Worm (Caenorhabditis elegans) whole organism, L3 larva: Measurements from ENCODE around the gene F44E7.3.

Experiments
- aly-2 ChIP-seq: fragments of 150-350 bp; optimal IDR thresholded peaks from 2 replicates; lab custom pipeline; 2014; ENCODE audit warnings: missing biosample characterization, missing genetic modification characterization
- ceh-16 ChIP-seq: sonication (generic microtip); optimal IDR thresholded peaks from 2 replicates; lab custom pipeline; 2017; ENCODE audit warnings: missing biosample characterization, missing genetic modification characterization
- ceh-82 ChIP-seq: fragments of 150-350 bp; optimal IDR thresholded peaks from 2 replicates; lab custom pipeline; 2014; ENCODE audit warnings: missing biosample characterization, missing genetic modification characterization
- ceh-9 ChIP-seq: sonication (generic microtip); optimal IDR thresholded peaks from 2 replicates; lab custom pipeline; 2018; ENCODE audit warnings: missing biosample characterization, missing genetic modification characterization
- egl-27 ChIP-seq: sonication (generic microtip); optimal IDR thresholded peaks from 4 replicates; lab custom pipeline; 2017; ENCODE audit warnings: missing biosample characterization, missing genetic modification reagents, missing genetic modification characterization
- egl-5 ChIP-seq: fragments of 150-350 bp; optimal IDR thresholded peaks from 2 replicates; lab custom pipeline; 2017; ENCODE audit warnings: missing biosample characterization, missing genetic modification reagents, missing genetic modification characterization, inconsistent platforms
- elt-2 ChIP-seq: sonication (generic microtip); optimal IDR thresholded peaks from 2 replicates; lab custom pipeline; 2016; ENCODE audit warnings: missing genetic modification reagents, mild to moderate bottlenecking, missing genetic modification characterization, missing compliant biosample characterization
- fos-1 ChIP-seq: fragments of 150-350 bp; optimal IDR thresholded peaks from 2 replicates; lab custom pipeline; 2014; ENCODE audit warnings: missing biosample characterization, missing genetic modification characterization
- jun-1 ChIP-seq: fragments of 150-350 bp; optimal IDR thresholded peaks from 2 replicates; lab custom pipeline; 2014; ENCODE audit warnings: missing biosample characterization, missing genetic modification reagents, missing genetic modification characterization
- lin-15B ChIP-seq: fragments of 150-350 bp; optimal IDR thresholded peaks from 2 replicates; lab custom pipeline; 2014; ENCODE audit warnings: missing biosample characterization, missing genetic modification characterization
- lin-39 ChIP-seq: fragments of 150-350 bp; optimal IDR thresholded peaks from 2 replicates; lab custom pipeline; 2018; ENCODE audit warnings: missing biosample characterization, missing genetic modification reagents, missing genetic modification characterization
- lsy-12 ChIP-seq: sonication (generic microtip); optimal IDR thresholded peaks from 2 replicates; lab custom pipeline; 2016; ENCODE audit warnings: mild to moderate bottlenecking, missing genetic modification characterization, missing compliant biosample characterization
- mml-1 ChIP-seq: fragments of 150-350 bp; sonication (generic microtip); optimal IDR thresholded peaks from 3 replicates; lab custom pipeline; 2014; ENCODE audit warnings: missing biosample characterization, missing genetic modification characterization
- nhr-11 ChIP-seq: fragments of 150-350 bp; optimal IDR thresholded peaks from 2 replicates; lab custom pipeline; 2014; ENCODE audit warnings: missing biosample characterization, missing genetic modification characterization
- nhr-12 ChIP-seq: fragments of 150-350 bp; optimal IDR thresholded peaks from 2 replicates; lab custom pipeline; 2014; ENCODE audit warnings: missing biosample characterization, missing genetic modification characterization
- nhr-23 ChIP-seq: fragments of 150-350 bp; optimal IDR thresholded peaks from 2 replicates; lab custom pipeline; 2014; ENCODE audit warnings: missing biosample characterization, missing genetic modification reagents, missing genetic modification characterization
- nhr-25 ChIP-seq: sonication (generic microtip); optimal IDR thresholded peaks from 2 replicates; lab custom pipeline; 2017; ENCODE audit warnings: missing biosample characterization, missing genetic modification characterization
- nhr-28 ChIP-seq: fragments of 150-350 bp; optimal IDR thresholded peaks from 2 replicates; lab custom pipeline; 2014; ENCODE audit warnings: missing biosample characterization, missing genetic modification characterization
- nhr-67 ChIP-seq: fragments of 150-350 bp; optimal IDR thresholded peaks from 2 replicates; lab custom pipeline; 2014; ENCODE audit warnings: missing biosample characterization, missing genetic modification characterization
- nhr-76 ChIP-seq: fragments of 150-350 bp; sonication (generic microtip); optimal IDR thresholded peaks from 5 replicates; lab custom pipeline; 2014; ENCODE audit warnings: missing biosample characterization, missing genetic modification characterization
- nhr-77 ChIP-seq: fragments of 150-350 bp; optimal IDR thresholded peaks from 2 replicates; lab custom pipeline; 2014; ENCODE audit warnings: missing biosample characterization, missing genetic modification characterization
- pqm-1 ChIP-seq: fragments of 150-350 bp; optimal IDR thresholded peaks from 2 replicates; lab custom pipeline; 2017; ENCODE audit warnings: missing biosample characterization, missing genetic modification characterization, inconsistent platforms
- skn-1 ChIP-seq: fragments of 150-350 bp; optimal IDR thresholded peaks from 2 replicates; lab custom pipeline; 2014; ENCODE audit warnings: missing biosample characterization, missing genetic modification characterization
- snpc-4 ChIP-seq: fragments of 150-350 bp; optimal IDR thresholded peaks from 2 replicates; lab custom pipeline; 2014; ENCODE audit warnings: missing biosample characterization, missing genetic modification characterization
- tbx-2 ChIP-seq: sonication (generic microtip); optimal IDR thresholded peaks from 2 replicates; lab custom pipeline; 2016; ENCODE audit warnings: mild to moderate bottlenecking, missing genetic modification characterization, missing compliant biosample characterization
- unc-39 ChIP-seq: sonication (generic microtip); optimal IDR thresholded peaks from 4 replicates; lab custom pipeline; 2017; ENCODE audit warnings: missing biosample characterization, missing genetic modification characterization
- unc-62 ChIP-seq: fragments of 150-350 bp; sonication (generic microtip); optimal IDR thresholded peaks from 4 replicates; lab custom pipeline; 2014; ENCODE audit warnings: missing biosample characterization, missing genetic modification reagents, missing genetic modification characterization
- zag-1 ChIP-seq: fragments of 150-350 bp; optimal IDR thresholded peaks from 2 replicates; lab custom pipeline; 2014; ENCODE audit warnings: missing biosample characterization, missing genetic modification characterization
- ztf-11 ChIP-seq: fragments of 150-350 bp; optimal IDR thresholded peaks from 2 replicates; lab custom pipeline; 2014; ENCODE audit warnings: missing biosample characterization, missing genetic modification characterization
- ztf-4 ChIP-seq: fragments of 150-350 bp; optimal IDR thresholded peaks from 2 replicates; lab custom pipeline; 2014; ENCODE audit warnings: missing biosample characterization, missing genetic modification characterization

Gene F44E7.3

DNA sequence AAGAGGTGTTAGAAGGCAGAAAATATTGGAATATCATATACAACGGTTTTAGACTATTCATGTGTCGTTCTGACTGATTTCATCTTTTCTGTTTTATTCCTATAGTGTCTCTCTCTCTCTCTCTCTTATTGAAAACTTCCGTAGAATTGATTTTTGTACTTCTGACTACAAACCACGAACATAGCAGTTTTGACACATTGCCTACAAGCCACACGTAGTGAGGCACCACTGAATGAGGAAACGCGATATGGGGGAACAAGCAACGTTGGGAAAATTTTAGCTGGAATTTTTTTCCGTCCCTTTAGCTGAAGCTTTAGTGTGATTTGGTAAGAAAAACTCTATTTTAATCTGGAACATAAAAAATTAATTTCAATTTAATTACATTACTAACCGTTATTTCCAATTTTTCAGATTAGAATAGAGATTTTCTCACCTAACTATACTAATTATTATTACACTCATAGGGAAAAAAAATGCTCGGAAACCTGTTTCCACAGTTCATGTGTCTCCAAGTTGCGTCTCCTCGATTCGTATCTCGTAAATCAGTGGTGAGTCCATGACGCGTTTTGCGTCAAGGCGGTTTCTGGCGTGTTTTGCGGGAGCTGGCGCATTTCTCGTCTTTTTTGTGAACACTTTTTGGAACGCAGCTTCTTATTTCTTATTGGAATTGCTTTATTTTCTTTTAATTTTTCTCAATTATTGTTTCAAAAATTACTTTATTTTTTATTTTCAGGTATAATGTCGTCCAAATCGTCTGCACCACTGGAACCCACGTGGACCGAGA is 18.9 kb downstream of the F44E7.3 start, which contains the start of the genes nhr-142 and F44E7.9 (continued):
- TF ChIP-seq nhr-23 (tag; lab: Kevin White, UChicago) (peak; percentile 81), snpc-4 (peak; percentile 72), nhr-28 (tag; lab: Kevin White, UChicago) (no peak), mml-1 (tag; lab: Kevin White, UChicago) (no peak)

DNA sequence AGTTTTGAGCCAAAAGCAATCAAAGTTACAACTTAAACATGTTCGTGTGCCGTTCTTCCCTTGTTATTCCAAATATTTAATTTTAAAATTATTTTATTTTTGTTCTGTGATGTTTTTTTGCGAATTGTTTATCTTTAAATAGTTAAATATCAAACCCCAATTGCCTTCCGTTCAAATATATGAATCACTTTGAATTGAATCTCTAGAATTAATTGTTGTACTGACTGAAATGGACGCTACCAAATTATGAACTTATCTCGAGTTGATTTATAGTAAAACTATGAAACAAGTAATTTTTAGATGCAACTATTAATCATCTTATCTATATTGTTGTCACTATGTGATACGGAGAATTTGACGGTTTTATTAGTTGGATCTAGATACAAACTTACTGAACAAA is 20.3 kb downstream of the F44E7.3 start, which contains the start of gene ZC250.2:
Gene ZC250.2, plus strand, starts transcription at position 301 of the 400 bp plus-strand sequence.
- TF ChIP-seq snpc-4: no peak
- no peak for TF ChIP-seq fos-1 (tag; lab: Kevin White, UChicago)
- no peak for TF ChIP-seq pqm-1 (tag; lab: Kevin White, UChicago)
- TF ChIP-seq egl-27 (tag; lab: Kevin White, UChicago): no peak
- no peak for TF ChIP-seq nhr-11 (tag; lab: Kevin White, UChicago)
- TF ChIP-seq ceh-9: no peak
- TF ChIP-seq ztf-11 (tag; lab: Kevin White, UChicago): no peak

DNA sequence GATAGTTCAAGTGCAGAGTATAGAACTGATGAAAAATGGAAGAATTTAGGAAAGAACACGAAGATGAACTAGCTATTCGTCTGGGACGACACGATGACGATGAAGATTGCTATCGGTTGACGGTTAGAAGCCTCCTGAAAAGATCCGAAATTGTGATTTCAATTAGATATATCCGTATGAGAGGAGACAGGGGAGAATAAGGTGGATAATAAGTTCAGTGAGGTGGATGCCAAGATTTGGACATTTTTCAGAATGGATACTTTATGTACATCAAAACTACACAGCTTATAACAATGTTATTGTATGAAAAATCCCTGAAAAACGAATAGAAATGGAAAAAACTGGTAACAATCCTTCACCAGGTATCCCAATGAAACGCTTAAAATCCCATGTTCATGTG is 26.4 kb downstream of the F44E7.3 start, which contains the start of gene nstp-3:
Gene nstp-3, minus strand, starts transcription at position 101 of the 400 bp plus-strand sequence.
- no peak for TF ChIP-seq nhr-23 (tag; lab: Kevin White, UChicago)
- TF ChIP-seq pqm-1 (tag; lab: Kevin White, UChicago): no peak
- TF ChIP-seq tbx-2 (tag; lab: Kevin White, UChicago): no peak
- no peak for TF ChIP-seq egl-27 (tag; lab: Kevin White, UChicago)
- no peak for TF ChIP-seq egl-5
- TF ChIP-seq lin-15B (tag; lab: Kevin White, UChicago): no peak
- TF ChIP-seq nhr-67: no peak
- no peak for TF ChIP-seq nhr-11 (tag; lab: Kevin White, UChicago)
- no peak for TF ChIP-seq nhr-25 (tag; lab: Kevin White, UChicago)
- TF ChIP-seq unc-39: no peak
- no peak for TF ChIP-seq fos-1 (tag; lab: Kevin White, UChicago)
- no peak for TF ChIP-seq nhr-77 (tag; lab: Kevin White, UChicago)
- no peak for TF ChIP-seq zag-1 (tag; lab: Kevin White, UChicago)
- TF ChIP-seq mml-1 (tag; lab: Kevin White, UChicago): no peak
- no peak for TF ChIP-seq lsy-12 (tag; lab: Kevin White, UChicago)
- TF ChIP-seq unc-62 (GFP tag; lab: Kevin White, UChicago): no peak

DNA sequence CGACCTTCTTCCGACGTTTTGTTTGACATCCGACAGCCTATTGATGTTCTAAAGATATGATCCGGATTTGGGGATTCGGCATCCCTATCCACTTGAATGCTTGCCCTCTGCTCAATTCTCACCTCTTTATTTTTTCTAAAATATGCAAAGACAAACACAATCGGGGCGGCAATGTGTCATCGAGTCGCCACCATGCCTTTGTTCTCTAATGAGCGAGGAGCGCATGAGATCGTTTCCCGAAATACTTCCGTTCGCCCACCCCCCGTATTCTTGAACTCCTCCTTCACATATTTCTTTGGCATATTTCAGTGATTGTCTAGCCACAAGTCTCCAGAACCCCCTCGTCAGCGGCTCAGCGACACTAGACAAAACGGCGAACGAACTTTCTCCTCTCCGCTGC is 27.6 kb downstream of the F44E7.3 start, which contains the start of gene cyn-17:
Gene cyn-17, plus strand, starts transcription at position 301 of the 400 bp plus-strand sequence.
- TF ChIP-seq fos-1 (tag; lab: Kevin White, UChicago) (no peak), skn-1 (no peak), ceh-16 (tag; lab: Kevin White, UChicago) (no peak), nhr-12 (tag; lab: Kevin White, UChicago) (no peak), ztf-4 (tag; lab: Kevin White, UChicago) (no peak), tbx-2 (tag; lab: Kevin White, UChicago) (no peak), nhr-67 (no peak), snpc-4 (no peak), nhr-28 (tag; lab: Kevin White, UChicago) (no peak), lin-39 (tag; lab: Kevin White, UChicago) (no peak), elt-2 (tag; lab: Kevin White, UChicago) (no peak), unc-62 (GFP tag; lab: Kevin White, UChicago) (no peak), ceh-82 (tag; lab: Kevin White, UChicago) (no peak), pqm-1 (tag; lab: Kevin White, UChicago) (no peak), lsy-12 (tag; lab: Kevin White, UChicago) (no peak), mml-1 (tag; lab: Kevin White, UChicago) (no peak), jun-1 (tag; lab: Kevin White, UChicago) (no peak)

DNA sequence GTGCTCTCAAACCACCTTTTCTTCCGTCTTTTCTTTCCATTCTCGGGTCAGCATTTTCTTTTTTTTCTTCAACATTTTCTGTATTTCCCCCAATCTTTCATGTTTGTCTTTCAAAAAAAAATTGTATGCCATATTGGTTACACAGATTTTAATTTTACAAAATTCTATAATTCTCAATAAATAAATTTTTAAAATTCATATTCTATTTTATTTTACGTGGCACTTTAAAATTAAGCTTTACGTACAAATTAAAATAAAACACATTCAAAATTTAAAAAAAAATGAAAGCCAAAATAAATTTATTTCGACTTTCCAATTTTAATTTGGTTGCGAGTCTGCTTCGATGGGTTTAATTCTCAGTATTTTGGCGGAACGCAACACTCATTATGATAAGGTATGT is 33.7 kb downstream of the F44E7.3 start, which contains the start of gene ZC250.5:
Gene ZC250.5, plus strand, starts transcription at position 301 of the 400 bp plus-strand sequence.
- no peak for TF ChIP-seq nhr-76 (tag; lab: Kevin White, UChicago)
- no peak for TF ChIP-seq aly-2 (tag; lab: Kevin White, UChicago)
- TF ChIP-seq nhr-67: no peak
- no peak for TF ChIP-seq egl-27 (tag; lab: Kevin White, UChicago)
